Worm (Caenorhabditis elegans): ENCODE results near the gene F10D2.16.

ce11 chrV:7178843-7179242 lies 44.8 kb downstream of the F10D2.16 start, which contains the start of gene cpsf-2:
- no peak for TF ChIP-seq mdl-1 (tag; optimal IDR thresholded peaks at IDR 0.05)
- TF ChIP-seq nhr-237 (tag; optimal IDR thresholded peaks at IDR 0.05) = no peak
- TF ChIP-seq ztf-11 (tag; optimal IDR thresholded peaks at IDR 0.05) = no peak
- no peak for TF ChIP-seq zag-1 (tag; optimal IDR thresholded peaks at IDR 0.05)
- TF ChIP-seq lin-39 (tag; optimal IDR thresholded peaks at IDR 0.05) = no peak

Measured in whole organism, L3 larva.